Worm (Caenorhabditis elegans) whole organism, L4 larva: Measurements from ENCODE around the gene inx-9.

ENCODE experiments used
- ces-1 ChIP-seq: fragments of 150-350 bp; sonication (generic microtip); optimal IDR thresholded peaks from 4 replicates; lab custom pipeline; 2014; ENCODE audit warnings: missing biosample characterization, missing genetic modification reagents, missing genetic modification characterization
- ctbp-1 ChIP-seq: fragments of 200-800 bp; sonication (Bioruptor generic); IDR thresholded peaks from 2 replicates; pipeline ENCODE4 v1.3.6; 2022; ENCODE audit warnings: missing genetic modification reagents, missing genetic modification characterization, missing compliant biosample characterization
- fkh-10 ChIP-seq: fragments of 150-350 bp; optimal IDR thresholded peaks from 2 replicates; lab custom pipeline; 2014; ENCODE audit warnings: missing biosample characterization, missing genetic modification reagents, missing genetic modification characterization
- lsy-2 ChIP-seq, 2 experiments: fragments of 150-350 bp in 1 of 2; sonication (generic microtip) in 1 of 2; optimal IDR thresholded peaks; 2 replicates each; lab custom pipeline; 2014 to 2017; ENCODE audit warnings: missing biosample characterization in 2 of 2, missing genetic modification characterization in 2 of 2
- php-3 ChIP-seq: fragments of 200-800 bp; sonication (Bioruptor generic); IDR thresholded peaks from 2 replicates; pipeline ENCODE4 v1.3.6; 2022; ENCODE audit warnings: missing genetic modification reagents, missing genetic modification characterization, missing compliant biosample characterization
- tag-97 ChIP-seq: fragments of 200-800 bp; sonication (Bioruptor generic); IDR thresholded peaks from 2 replicates; pipeline ENCODE4 v1.3.6; 2022; ENCODE audit warnings: missing genetic modification characterization, missing compliant biosample characterization

inx-9 gene

ce11 chrIV:11723255-11723654 lies 47.1 kb downstream of the inx-9 start:
- TF ChIP-seq ces-1: peak; percentile 4
- TF ChIP-seq lsy-2 (tag; optimal IDR thresholded peaks at IDR 0.05; lab: Kevin White, UChicago): no peak
- TF ChIP-seq php-3 (GFP tag; lab: Robert Waterston, UW): no peak
- peak; percentile 44 for TF ChIP-seq fkh-10 (GFP tag; lab: Kevin White, UChicago)
- no peak for TF ChIP-seq ctbp-1 (GFP tag; lab: Robert Waterston, UW)
- no peak for TF ChIP-seq tag-97 (GFP tag; lab: Robert Waterston, UW)
